Worm (Caenorhabditis elegans): ENCODE data around the gene Y59H11AM.4.

Gene Y59H11AM.4

ce11 chrIV:8528345-8528744 lies 41.8 kb downstream of the Y59H11AM.4 start (continued):
- TF ChIP-seq arid-1 (GFP tag; conservative IDR thresholded peaks at IDR 0.05): no peak
- no peak for TF ChIP-seq unc-39 (tag; optimal IDR thresholded peaks at IDR 0.05)
- TF ChIP-seq ama-1 (optimal IDR thresholded peaks at IDR 0.05): peak; percentile 11
- 0 out of 2 replicates have a peak, but pooled peaks have one; percentile 58 for TF ChIP-seq saeg-2 (GFP tag; IDR thresholded peaks at IDR 0.05)
- TF ChIP-seq egl-43 (GFP tag; IDR thresholded peaks at IDR 0.05): no peak
- no peak for TF ChIP-seq nhr-25 (tag; optimal IDR thresholded peaks at IDR 0.05; ENCODE audit: borderline replicate concordance, insufficient read depth)
- no peak for TF ChIP-seq F37D6.2 (tag; optimal IDR thresholded peaks at IDR 0.05)

- TF ChIP-seq ctbp-1 (GFP tag; IDR thresholded peaks at IDR 0.05): 0 out of 2 replicates have a peak, but pooled peaks have one; percentile 42
- no peak for TF ChIP-seq lin-39 (tag; optimal IDR thresholded peaks at IDR 0.05)
- TF ChIP-seq gei-8 (GFP tag; optimal IDR thresholded peaks at IDR 0.05): peak; percentile 99
- TF ChIP-seq nhr-10 (tag; optimal IDR thresholded peaks at IDR 0.05): peak; percentile 92
- peak; percentile 55 for TF ChIP-seq hmg-1.1 (GFP tag; IDR thresholded peaks at IDR 0.05)
- no peak for TF ChIP-seq fkh-10 (GFP tag; optimal IDR thresholded peaks at IDR 0.05)
- no peak for TF ChIP-seq egl-43 (GFP tag; IDR thresholded peaks at IDR 0.05)
- peak; percentile 97 for TF ChIP-seq cey-2 (tag; optimal IDR thresholded peaks at IDR 0.05; ENCODE audit: borderline replicate concordance, insufficient read depth)
- no peak for TF ChIP-seq ceh-44 (GFP tag; IDR thresholded peaks at IDR 0.05)
- TF ChIP-seq mxl-3 (GFP tag; optimal IDR thresholded peaks at IDR 0.05): peak; percentile 92
- TF ChIP-seq lin-1 (GFP tag; IDR thresholded peaks at IDR 0.05): peak; percentile 91; the same call in 1 of the 2 replicates
- TF ChIP-seq nhr-11 (tag; optimal IDR thresholded peaks at IDR 0.05): peak; percentile 95
- no peak for TF ChIP-seq ceh-82 (tag; optimal IDR thresholded peaks at IDR 0.05)
- TF ChIP-seq aha-1 (tag): peak; percentile 99
- peak; percentile 52; the same call in 1 of the 2 replicates for TF ChIP-seq zfp-3 (GFP tag; conservative IDR thresholded peaks at IDR 0.05)
- TF ChIP-seq spr-1 (tag; optimal IDR thresholded peaks at IDR 0.05): peak; percentile 87
- peak; percentile 84 for TF ChIP-seq T20F7.1 (GFP tag; optimal IDR thresholded peaks at IDR 0.05)
- TF ChIP-seq ztf-11 (tag; optimal IDR thresholded peaks at IDR 0.05): no peak
- no peak for TF ChIP-seq lir-3 (tag; optimal IDR thresholded peaks at IDR 0.05)
- TF ChIP-seq Y105C5A.15 (GFP tag; IDR thresholded peaks at IDR 0.05): no peak
- TF ChIP-seq mdl-1 (tag; optimal IDR thresholded peaks at IDR 0.05): peak; percentile 79 to 95
- peak; percentile 82 for TF ChIP-seq nhr-76 (tag; optimal IDR thresholded peaks at IDR 0.05)
- 0 out of 2 replicates have a peak, but pooled peaks have one; percentile 17 for TF ChIP-seq Y75B8A.6 (GFP tag; IDR thresholded peaks at IDR 0.05)
- peak; percentile 99 for TF ChIP-seq dmd-6 (GFP tag; IDR thresholded peaks at IDR 0.05)
- no peak for TF ChIP-seq dmd-9 (GFP tag; IDR thresholded peaks at IDR 0.05)
- no peak for TF ChIP-seq ama-1 (optimal IDR thresholded peaks at IDR 0.05)
- no peak for TF ChIP-seq zfp-2 (tag; optimal IDR thresholded peaks at IDR 0.05)
- TF ChIP-seq unc-62 (GFP tag; optimal IDR thresholded peaks at IDR 0.05 in 1 of 2): peak in 1 of 2 experiments; percentile 69
- TF ChIP-seq unc-62 (tag; optimal IDR thresholded peaks at IDR 0.05): peak; percentile 47
- TF ChIP-seq pha-4 (GFP tag; IDR thresholded peaks at IDR 0.05): peak; percentile 75
- no peak for TF ChIP-seq pha-4 (tag; optimal IDR thresholded peaks at IDR 0.05)
- peak; percentile 89 for TF ChIP-seq mdt-29 (GFP tag; IDR thresholded peaks at IDR 0.05)
- peak; percentile 96 for TF ChIP-seq saeg-2 (GFP tag; IDR thresholded peaks at IDR 0.05)
- no peak for TF ChIP-seq tag-97 (GFP tag; IDR thresholded peaks at IDR 0.05)
- no peak for TF ChIP-seq F26F4.8 (GFP tag; conservative IDR thresholded peaks at IDR 0.05)
- TF ChIP-seq set-16 (GFP tag; IDR thresholded peaks at IDR 0.05): no peak
- TF ChIP-seq zip-2 (tag; optimal IDR thresholded peaks at IDR 0.05): no peak
- TF ChIP-seq ZK546.5 (tag; optimal IDR thresholded peaks at IDR 0.05): no peak
- peak; percentile 81 for TF ChIP-seq T26A8.4 (GFP tag; IDR thresholded peaks at IDR 0.05)
- TF ChIP-seq R02D3.7 (tag; optimal IDR thresholded peaks at IDR 0.05): no peak
- TF ChIP-seq madf-5 (GFP tag; IDR thresholded peaks at IDR 0.05): no peak
- TF ChIP-seq nhr-25 (tag; optimal IDR thresholded peaks at IDR 0.05; ENCODE audit: borderline replicate concordance, insufficient read depth): no peak
- peak; percentile 48 for TF ChIP-seq mes-2 (tag; optimal IDR thresholded peaks at IDR 0.05; ENCODE audit: poor library complexity, severe bottlenecking)
- peak; percentile 75 to 84 for TF ChIP-seq lsy-2 (tag; optimal IDR thresholded peaks at IDR 0.05)
- TF ChIP-seq nhr-42 (GFP tag; IDR thresholded peaks at IDR 0.05): peak; percentile 61; the same call in 1 of the 2 replicates
- TF ChIP-seq pqm-1 (tag; optimal IDR thresholded peaks at IDR 0.05): peak; percentile 93
Observed at ce11 chrIV:8527598-8528012, 42.5 kb downstream of the Y59H11AM.4 start.
